Fruit fly (Drosophila melanogaster) whole organism, embryonic: ENCODE data around the gene CG7945.
A peak's percentile ranks its signal among the peaks of the same experiment; 100 is the strongest.

ENCODE experiments used
- ATbp ChIP-seq: fragments of 200-800 bp; sonication (Bioruptor generic); optimal IDR thresholded peaks from 2 replicates; lab custom pipeline; 2017; ENCODE audit warnings: missing biosample characterization, mild to moderate bottlenecking, missing genetic modification characterization, missing genetic modification reagents
- Aef1 ChIP-seq: fragments of 200-800 bp; sonication (Bioruptor generic); IDR thresholded peaks from 3 replicates; pipeline ENCODE4 v1.3.6; 2022; ENCODE audit warnings: missing biosample characterization, missing genetic modification characterization
- CG12391 ChIP-seq: fragments of 200-800 bp; sonication (Bioruptor generic); optimal IDR thresholded peaks from 3 replicates; lab custom pipeline; 2018; ENCODE audit warnings: missing biosample characterization, mild to moderate bottlenecking, missing genetic modification characterization, moderate library complexity
- CG13775 ChIP-seq: fragments of 200-800 bp; sonication (Bioruptor generic); optimal IDR thresholded peaks from 3 replicates; lab custom pipeline; 2017; ENCODE audit warnings: missing biosample characterization, mild to moderate bottlenecking, missing genetic modification characterization
- CG16813 ChIP-seq: fragments of 200-800 bp; sonication (Bioruptor generic); IDR thresholded peaks from 3 replicates; pipeline ENCODE4 v1.3.6; 2022; ENCODE audit warnings: missing biosample characterization, missing genetic modification characterization; ENCODE audit not compliant: partially characterized antibody
- CG17186 ChIP-seq: fragments of 200-800 bp; sonication (Bioruptor generic); optimal IDR thresholded peaks from 3 replicates; lab custom pipeline; 2017; ENCODE audit warnings: missing biosample characterization, missing genetic modification reagents, missing genetic modification characterization
- CG18599 ChIP-seq: fragments of 200-800 bp; sonication (Bioruptor generic); optimal IDR thresholded peaks from 3 replicates; lab custom pipeline; 2017; ENCODE audit warnings: missing biosample characterization, missing genetic modification characterization, mild to moderate bottlenecking, moderate library complexity, missing genetic modification reagents
- CG3726 ChIP-seq: fragments of 200-800 bp; sonication (Bioruptor generic); IDR thresholded peaks from 3 replicates; pipeline ENCODE4, ENCODE4 v1.3.6; 2022; ENCODE audit warnings: missing biosample characterization, missing genetic modification characterization
- CG3995 ChIP-seq: fragments of 200-800 bp; sonication (Bioruptor generic); optimal IDR thresholded peaks from 3 replicates; lab custom pipeline; 2016; ENCODE audit warnings: missing biosample characterization, missing genetic modification characterization
- CG4328 ChIP-seq: fragments of 200-800 bp; sonication (Bioruptor generic); optimal IDR thresholded peaks from 3 replicates; lab custom pipeline; 2017; ENCODE audit warnings: missing biosample characterization, missing genetic modification reagents, missing genetic modification characterization
- CG43689 ChIP-seq: fragments of 200-800 bp; sonication (Bioruptor generic); IDR thresholded peaks from 2 replicates; pipeline ENCODE4 v1.3.6; 2022; ENCODE audit warnings: missing biosample characterization, missing genetic modification characterization
- CG4707 ChIP-seq: fragments of 200-800 bp; sonication (Bioruptor generic); optimal IDR thresholded peaks from 2 replicates; lab custom pipeline; 2018; ENCODE audit warnings: missing biosample characterization, mild to moderate bottlenecking, missing genetic modification characterization, moderate library complexity
- CG5245 ChIP-seq: fragments of 200-800 bp; sonication (Bioruptor generic); optimal IDR thresholded peaks from 3 replicates; lab custom pipeline; 2016; ENCODE audit warnings: missing biosample characterization, missing genetic modification characterization
- CG6854 ChIP-seq: fragments of 200-800 bp; sonication (Bioruptor generic); optimal IDR thresholded peaks from 3 replicates; lab custom pipeline; 2017; ENCODE audit warnings: missing biosample characterization, mild to moderate bottlenecking, missing genetic modification characterization
- CG8478 ChIP-seq: fragments of >200 bp; optimal IDR thresholded peaks from 2 replicates; lab custom pipeline; 2018
- CG9817 ChIP-seq: fragments of 200-800 bp; sonication (Bioruptor generic); optimal IDR thresholded peaks from 2 replicates; lab custom pipeline; 2018; ENCODE audit warnings: missing biosample characterization, mild to moderate bottlenecking, missing genetic modification characterization, moderate library complexity
- Camta ChIP-seq: fragments of 200-800 bp; sonication (Bioruptor generic); optimal IDR thresholded peaks from 2 replicates; lab custom pipeline; 2016; ENCODE audit warnings: missing biosample characterization, missing genetic modification characterization
- Doc2 ChIP-seq: fragments of 200-800 bp; sonication (Bioruptor generic); IDR thresholded peaks from 2 replicates; pipeline ENCODE4 v1.3.6; 2022; ENCODE audit warnings: missing biosample characterization, missing genetic modification characterization
- Dp ChIP-seq: fragments of 200-800 bp; sonication (Bioruptor generic); optimal IDR thresholded peaks from 2 replicates; lab custom pipeline; 2018; ENCODE audit warnings: missing biosample characterization, mild to moderate bottlenecking, missing genetic modification characterization, moderate library complexity
- Ets65A ChIP-seq: fragments of 200-800 bp; sonication (Bioruptor generic); peaks from one replicate; lab custom pipeline; 2016; ENCODE audit warnings: missing biosample characterization, missing genetic modification characterization
- H15 ChIP-seq: fragments of 200-800 bp; sonication (Bioruptor generic); IDR thresholded peaks from 3 replicates; pipeline ENCODE4 v1.3.6; 2022; ENCODE audit warnings: missing biosample characterization, missing genetic modification characterization
- HHEX ChIP-seq: fragments of 200-800 bp; sonication (Bioruptor generic); optimal IDR thresholded peaks from 3 replicates; lab custom pipeline; 2017; ENCODE audit warnings: missing biosample characterization, mild to moderate bottlenecking, missing genetic modification characterization, missing genetic modification reagents
- HmgD ChIP-seq: fragments of 200-800 bp; sonication (Bioruptor generic); optimal IDR thresholded peaks from 3 replicates; lab custom pipeline; 2016; ENCODE audit warnings: missing biosample characterization, missing genetic modification characterization
- Med ChIP-seq: fragments of 200-800 bp; sonication (Bioruptor generic); peaks from one replicate; lab custom pipeline; 2016; ENCODE audit warnings: missing biosample characterization, missing genetic modification characterization, mild to moderate bottlenecking, inconsistent platforms, moderate library complexity
- Oli ChIP-seq: fragments of 200-800 bp; sonication (Bioruptor generic); optimal IDR thresholded peaks from 2 replicates; lab custom pipeline; 2018; ENCODE audit warnings: missing biosample characterization, mild to moderate bottlenecking, missing genetic modification characterization, moderate library complexity
- Ptx1 ChIP-seq: fragments of 200-800 bp; sonication (Bioruptor generic); IDR thresholded peaks from 2 replicates; pipeline ENCODE4 v1.3.6; 2022; ENCODE audit warnings: missing biosample characterization, missing genetic modification characterization
- Sox102F ChIP-seq: fragments of 200-800 bp; sonication (Bioruptor generic); optimal IDR thresholded peaks from 2 replicates; lab custom pipeline; 2018; ENCODE audit warnings: missing biosample characterization, mild to moderate bottlenecking, missing genetic modification characterization, moderate library complexity
- Stat92E ChIP-seq, 3 experiments: fragments of >200 bp in 2 of 3; fragments of 200-800 bp in 1 of 3; sonication (Bioruptor generic) in 1 of 3; optimal IDR thresholded peaks; 2 replicates each; lab custom pipeline; 2017 to 2019; ENCODE audit warnings: missing biosample characterization in 3 of 3, missing genetic modification characterization in 3 of 3, mild to moderate bottlenecking in 1 of 3, moderate library complexity in 1 of 3
- ap ChIP-seq: fragments of 200-800 bp; sonication (Bioruptor generic); IDR thresholded peaks from 2 replicates; pipeline ENCODE4 v1.3.6; 2022; ENCODE audit warnings: missing biosample characterization, missing genetic modification characterization
- az2 ChIP-seq: fragments of 200-800 bp; sonication (Bioruptor generic); optimal IDR thresholded peaks from 3 replicates; lab custom pipeline; 2016; ENCODE audit warnings: missing biosample characterization, missing genetic modification characterization
- bbx ChIP-seq: fragments of 200-800 bp; sonication (Bioruptor generic); IDR thresholded peaks from 2 replicates; pipeline ENCODE4 v1.3.6; 2022; ENCODE audit warnings: missing biosample characterization, missing genetic modification characterization; ENCODE audit not compliant: partially characterized antibody
- crol ChIP-seq: fragments of 200-800 bp; sonication (Bioruptor generic); IDR thresholded peaks from 2 replicates; pipeline ENCODE4 v1.3.6; 2022; ENCODE audit warnings: missing biosample characterization, missing genetic modification characterization
- cwo ChIP-seq: fragments of 200-800 bp; sonication (Bioruptor generic); optimal IDR thresholded peaks from 3 replicates; lab custom pipeline; 2017; ENCODE audit warnings: missing biosample characterization, missing genetic modification characterization, mild to moderate bottlenecking, moderate library complexity, missing genetic modification reagents
- dm ChIP-seq: fragments of 200-800 bp; sonication (Bioruptor generic); optimal IDR thresholded peaks from 3 replicates; lab custom pipeline; 2016; ENCODE audit warnings: missing biosample characterization, missing genetic modification characterization
- dmrt11E ChIP-seq: fragments of 200-800 bp; sonication (Bioruptor generic); optimal IDR thresholded peaks from 3 replicates; lab custom pipeline; 2018; ENCODE audit warnings: missing biosample characterization, mild to moderate bottlenecking, missing genetic modification characterization, moderate library complexity
- ems ChIP-seq: fragments of 200-800 bp; sonication (Bioruptor generic); optimal IDR thresholded peaks from 3 replicates; lab custom pipeline; 2016; ENCODE audit warnings: missing biosample characterization, missing genetic modification characterization
- fd102C ChIP-seq: fragments of 200-800 bp; sonication (Bioruptor generic); optimal IDR thresholded peaks from 2 replicates; lab custom pipeline; 2018; ENCODE audit warnings: missing biosample characterization, mild to moderate bottlenecking, missing genetic modification characterization, moderate library complexity
- grau ChIP-seq: fragments of 200-800 bp; optimal IDR thresholded peaks from 3 replicates; lab custom pipeline; 2019; ENCODE audit warnings: missing biosample characterization, mild to moderate bottlenecking, missing genetic modification characterization, moderate library complexity
- gsb ChIP-seq: fragments of 200-800 bp; sonication (Bioruptor generic); IDR thresholded peaks from 2 replicates; pipeline ENCODE4 v1.3.6; 2022; ENCODE audit warnings: missing biosample characterization, missing genetic modification characterization
- ham ChIP-seq: fragments of 200-800 bp; sonication (Bioruptor generic); IDR thresholded peaks from 2 replicates; pipeline ENCODE4 v1.3.6; 2022; ENCODE audit warnings: missing biosample characterization, missing genetic modification characterization
- mirr ChIP-seq: fragments of 200-800 bp; sonication (Bioruptor generic); optimal IDR thresholded peaks from 3 replicates; lab custom pipeline; 2018; ENCODE audit warnings: missing biosample characterization, mild to moderate bottlenecking, missing genetic modification characterization
- nau ChIP-seq: fragments of 200-800 bp; sonication (Bioruptor generic); optimal IDR thresholded peaks from 3 replicates; lab custom pipeline; 2017; ENCODE audit warnings: missing biosample characterization, mild to moderate bottlenecking, missing genetic modification characterization, missing genetic modification reagents
- oc ChIP-seq: fragments of 200-800 bp; sonication (Bioruptor generic); optimal IDR thresholded peaks from 2 replicates; lab custom pipeline; 2018; ENCODE audit warnings: missing biosample characterization, mild to moderate bottlenecking, missing genetic modification characterization, moderate library complexity
- pfk ChIP-seq: fragments of 200-800 bp; sonication (Bioruptor generic); optimal IDR thresholded peaks from 2 replicates; lab custom pipeline; 2018; ENCODE audit warnings: missing biosample characterization, mild to moderate bottlenecking, missing genetic modification characterization, moderate library complexity
- salm ChIP-seq: fragments of 200-800 bp; sonication (Bioruptor generic); optimal IDR thresholded peaks from 2 replicates; lab custom pipeline; 2018; ENCODE audit warnings: missing biosample characterization, mild to moderate bottlenecking, missing genetic modification characterization
- sc ChIP-seq, 3 experiments: fragments of >200 bp in 2 of 3; fragments of 200-800 bp in 1 of 3; sonication (Bioruptor generic) in 1 of 3; optimal IDR thresholded peaks; 2 replicates in 2 of 3; 3 replicates in 1 of 3; lab custom pipeline; 2017; ENCODE audit warnings: mild to moderate bottlenecking in 1 of 3, missing biosample characterization in 1 of 3, missing genetic modification characterization in 1 of 3, missing genetic modification reagents in 1 of 3
- seq ChIP-seq: fragments of 200-800 bp; sonication (Bioruptor generic); IDR thresholded peaks from 2 replicates; pipeline ENCODE4 v1.3.6; 2022; ENCODE audit warnings: missing biosample characterization, missing genetic modification characterization
- so ChIP-seq: fragments of 200-800 bp; sonication (Bioruptor generic); IDR thresholded peaks from 3 replicates; pipeline ENCODE4 v1.3.6; 2022; ENCODE audit warnings: missing biosample characterization, missing genetic modification characterization
- tgo ChIP-seq: fragments of 200-800 bp; sonication (Bioruptor generic); IDR thresholded peaks from 3 replicates; pipeline ENCODE4 v1.3.6; 2022; ENCODE audit warnings: missing biosample characterization, missing genetic modification characterization
- usp ChIP-seq: fragments of >200 bp; optimal IDR thresholded peaks from 2 replicates; lab custom pipeline; 2017; ENCODE audit warnings: missing biosample characterization, missing genetic modification characterization

Gene CG7945

DNA sequence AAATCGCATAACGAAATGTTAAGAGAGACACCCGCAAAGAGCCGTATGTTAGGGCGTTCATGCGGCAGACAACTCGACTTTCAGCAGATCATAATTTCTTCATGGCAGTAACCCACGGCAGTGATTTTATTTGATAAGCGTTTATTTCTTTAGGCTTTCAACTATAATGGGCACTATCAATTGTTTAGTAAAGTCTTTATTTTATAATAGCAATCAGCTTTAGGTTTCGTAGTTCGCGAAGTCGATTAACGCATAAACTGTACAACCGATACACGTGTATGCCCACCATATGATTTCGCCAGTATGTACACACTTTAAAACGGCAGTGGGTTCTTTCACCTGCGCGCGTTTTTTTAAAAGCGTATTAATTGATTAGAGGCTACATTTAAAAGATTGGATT, 15.7 kb downstream of the CG7945 start, which contains the start of gene CG7841 (continued):
- no peak for TF ChIP-seq CG16813 (GFP tag; lab: Robert Waterston, UW)
- peak; percentile 94; the same call in 1 of the 2 replicates for TF ChIP-seq ap (GFP tag; lab: Robert Waterston, UW)
- TF ChIP-seq CG17186 (GFP tag; lab: Kevin White, UChicago) = peak; percentile 85
- TF ChIP-seq dmrt11E (tag; lab: Kevin White, UChicago) = peak; percentile 99
- peak; percentile 91 for TF ChIP-seq HmgD
- peak; percentile 95 for TF ChIP-seq CG5245
- TF ChIP-seq Oli (tag; lab: Kevin White, UChicago) = peak; percentile 96
- TF ChIP-seq sc (optimal IDR thresholded peaks at IDR 0.05; lab: Kevin White, UChicago) = no peak
- TF ChIP-seq sc (GFP tag; optimal IDR thresholded peaks at IDR 0.05; lab: Kevin White, UChicago) = peak; percentile 95
- peak; percentile 99 for TF ChIP-seq cwo
- TF ChIP-seq CG6854 (GFP tag; lab: Kevin White, UChicago) = peak; percentile 99
- TF ChIP-seq Doc2 (GFP tag; lab: Robert Waterston, UW) = no peak
- peak; percentile 99 for TF ChIP-seq CG12391 (tag; lab: Kevin White, UChicago)
- peak; percentile 89 for TF ChIP-seq Aef1 (GFP tag; lab: Robert Waterston, UW)
- TF ChIP-seq fd102C (GFP tag; lab: Kevin White, UChicago) = peak; percentile 94
- TF ChIP-seq CG4707 (GFP tag; lab: Kevin White, UChicago) = peak; percentile 96
- peak; percentile 58; the same call in 1 of the 2 replicates for TF ChIP-seq crol (GFP tag; lab: Robert Waterston, UW)
- TF ChIP-seq seq (GFP tag; lab: Robert Waterston, UW) = peak; percentile 97
- peak; percentile 97 for TF ChIP-seq oc (tag; lab: Kevin White, UChicago)
- TF ChIP-seq Camta (GFP tag; lab: Kevin White, UChicago) = peak; percentile 97
- peak; percentile 93 for TF ChIP-seq Ptx1 (GFP tag; lab: Robert Waterston, UW)
- no peak for TF ChIP-seq bbx
- TF ChIP-seq az2 (GFP tag; lab: Kevin White, UChicago) = peak; percentile 97
- peak; percentile 96 for TF ChIP-seq ATbp (GFP tag; lab: Kevin White, UChicago)
- peak; percentile 99 for TF ChIP-seq CG18599 (GFP tag; lab: Kevin White, UChicago)
- TF ChIP-seq CG9817 (tag; lab: Kevin White, UChicago) = peak; percentile 96
- TF ChIP-seq gsb (GFP tag; lab: Robert Waterston, UW) = peak; percentile 88
- peak; percentile 87 for TF ChIP-seq Dp
- peak; percentile 81 for TF ChIP-seq pfk (GFP tag; lab: Kevin White, UChicago)
- peak; percentile 98 for TF ChIP-seq CG13775 (GFP tag; lab: Kevin White, UChicago)
- peak; percentile 98 for TF ChIP-seq Ets65A
- peak; percentile 80 for TF ChIP-seq CG3995 (GFP tag; lab: Kevin White, UChicago)
- peak; percentile 98 for TF ChIP-seq salm (tag; lab: Kevin White, UChicago)
- TF ChIP-seq Med = peak; percentile 100
- peak; percentile 97 for TF ChIP-seq Sox102F
- TF ChIP-seq CG3726 (GFP tag; lab: Robert Waterston, UW) = no peak; the same call in 2 of the 3 replicates
- no peak for TF ChIP-seq usp (GFP tag; lab: Kevin White, UChicago)
- TF ChIP-seq CG8478 (lab: Kevin White, UChicago) = no peak
- TF ChIP-seq mirr (GFP tag; lab: Kevin White, UChicago) = peak; percentile 99
- peak; percentile 98 for TF ChIP-seq HHEX (GFP tag; lab: Kevin White, UChicago)
- TF ChIP-seq dm = peak; percentile 96
- TF ChIP-seq H15 (GFP tag; lab: Robert Waterston, UW) = no peak; the same call in 2 of the 3 replicates
- TF ChIP-seq CG43689 (GFP tag; lab: Robert Waterston, UW) = no peak; the same call in 1 of the 2 replicates
- TF ChIP-seq grau = peak; percentile 98
- TF ChIP-seq so = peak; percentile 98
- TF ChIP-seq ham (GFP tag; lab: Robert Waterston, UW) = peak; percentile 78; the same call in 1 of the 2 replicates
- peak; percentile 96 for TF ChIP-seq nau (GFP tag; lab: Kevin White, UChicago)
- TF ChIP-seq Stat92E (GFP tag; optimal IDR thresholded peaks at IDR 0.05; lab: Kevin White, UChicago) = peak in 1 of 3 experiments; percentile 95
- TF ChIP-seq ems (GFP tag; lab: Kevin White, UChicago) = peak; percentile 97
- peak; percentile 99 for TF ChIP-seq CG4328 (GFP tag; lab: Kevin White, UChicago)
- peak; percentile 95 for TF ChIP-seq tgo (GFP tag; lab: Robert Waterston, UW)
